Fruit fly (Drosophila melanogaster): ENCODE measurements around the gene hth.

The hth gene

dm6 chr3R:10629973-10630372 is 9.4 kb downstream of the hth start:
- TF ChIP-seq fd96Ca (GFP tag; IDR thresholded peaks at IDR 0.05) (peak; percentile 54; the same call in 2 of the 3 replicates), gl (tag; optimal IDR thresholded peaks at IDR 0.05) (no peak), Pif1B (GFP tag; optimal IDR thresholded peaks at IDR 0.05) (peak; percentile 34), CG34367 (tag; optimal IDR thresholded peaks at IDR 0.05) (peak; percentile 49), Pif1A (GFP tag; optimal IDR thresholded peaks at IDR 0.05) (peak; percentile 42), rn (GFP tag; IDR thresholded peaks at IDR 0.05) (no peak), D1 (tag; optimal IDR thresholded peaks at IDR 0.05) (no peak), Ets98B (GFP tag; IDR thresholded peaks at IDR 0.05) (0 out of 2 replicates have a peak, but pooled peaks have one; percentile 38), CG9948 (tag; optimal IDR thresholded peaks at IDR 0.05) (peak; percentile 47), CG14655 (GFP tag; optimal IDR thresholded peaks at IDR 0.05) (peak; percentile 67), EcR (GFP tag; optimal IDR thresholded peaks at IDR 0.05) (no peak), CG17806 (tag; optimal IDR thresholded peaks at IDR 0.05) (peak; percentile 63), CG8301 (tag; optimal IDR thresholded peaks at IDR 0.05) (peak; percentile 25), CG32121 (GFP tag; IDR thresholded peaks at IDR 0.05) (peak; percentile 12; the same call in 1 of the 2 replicates), CG8159 (tag; optimal IDR thresholded peaks at IDR 0.05) (peak; percentile 51), CG13204 (GFP tag; optimal IDR thresholded peaks at IDR 0.05) (no peak), Snoo (tag; optimal IDR thresholded peaks at IDR 0.05) (peak; percentile 12), CG12605 (GFP tag; IDR thresholded peaks at IDR 0.05) (peak; percentile 34; the same call in 1 of the 2 replicates), CG15710 (tag; optimal IDR thresholded peaks at IDR 0.05) (peak; percentile 43), CG10348 (GFP tag; IDR thresholded peaks at IDR 0.05) (no peak), CG4496 (GFP tag; IDR thresholded peaks at IDR 0.05) (peak; percentile 66; the same call in 1 of the 3 replicates)

- TF ChIP-seq Snoo (tag; optimal IDR thresholded peaks at IDR 0.05) (no peak), CG34367 (tag; optimal IDR thresholded peaks at IDR 0.05) (no peak), CG13204 (GFP tag; optimal IDR thresholded peaks at IDR 0.05) (no peak), CG9948 (tag; optimal IDR thresholded peaks at IDR 0.05) (peak; percentile 13), CG12605 (GFP tag; IDR thresholded peaks at IDR 0.05) (no peak), D1 (tag; optimal IDR thresholded peaks at IDR 0.05) (no peak), CG15710 (tag; optimal IDR thresholded peaks at IDR 0.05) (no peak), CG10348 (GFP tag; IDR thresholded peaks at IDR 0.05) (no peak), CG4496 (GFP tag; IDR thresholded peaks at IDR 0.05) (peak; percentile 66; the same call in 2 of the 3 replicates), EcR (GFP tag; optimal IDR thresholded peaks at IDR 0.05) (no peak), Pif1B (GFP tag; optimal IDR thresholded peaks at IDR 0.05) (no peak), CG8159 (tag; optimal IDR thresholded peaks at IDR 0.05) (peak; percentile 14), gl (tag; optimal IDR thresholded peaks at IDR 0.05) (no peak), fd96Ca (GFP tag; IDR thresholded peaks at IDR 0.05) (no peak), CG17806 (tag; optimal IDR thresholded peaks at IDR 0.05) (peak; percentile 5), Pif1A (GFP tag; optimal IDR thresholded peaks at IDR 0.05) (no peak), CG8301 (tag; optimal IDR thresholded peaks at IDR 0.05) (peak; percentile 2), CG32121 (GFP tag; IDR thresholded peaks at IDR 0.05) (peak; percentile 71; the same call in 1 of the 2 replicates), Ets98B (GFP tag; IDR thresholded peaks at IDR 0.05) (no peak; the same call in 1 of the 2 replicates), rn (GFP tag; IDR thresholded peaks at IDR 0.05) (0 out of 2 replicates have a peak, but pooled peaks have one; percentile 32), CG14655 (GFP tag; optimal IDR thresholded peaks at IDR 0.05) (peak; percentile 23)
These were observed 11.1 kb downstream of the hth start for dm6 chr3R:10628234-10628633.

dm6 chr3R:10626556-10627121 is 12.7 kb downstream of the hth start:
- no peak for TF ChIP-seq Snoo (tag; optimal IDR thresholded peaks at IDR 0.05)
- TF ChIP-seq CG4496 (GFP tag; IDR thresholded peaks at IDR 0.05), result no peak
- no peak for TF ChIP-seq CG8159 (tag; optimal IDR thresholded peaks at IDR 0.05)
- TF ChIP-seq EcR (GFP tag; optimal IDR thresholded peaks at IDR 0.05), result no peak
- TF ChIP-seq gl (tag; optimal IDR thresholded peaks at IDR 0.05), result no peak
- TF ChIP-seq Ets98B (GFP tag; IDR thresholded peaks at IDR 0.05), result no peak
- no peak for TF ChIP-seq D1 (tag; optimal IDR thresholded peaks at IDR 0.05)
- no peak for TF ChIP-seq CG34367 (tag; optimal IDR thresholded peaks at IDR 0.05)
- no peak for TF ChIP-seq CG14655 (GFP tag; optimal IDR thresholded peaks at IDR 0.05)
- TF ChIP-seq CG17806 (tag; optimal IDR thresholded peaks at IDR 0.05), result no peak
- no peak for TF ChIP-seq CG8301 (tag; optimal IDR thresholded peaks at IDR 0.05)
- TF ChIP-seq rn (GFP tag; IDR thresholded peaks at IDR 0.05), result no peak
- no peak for TF ChIP-seq Pif1B (GFP tag; optimal IDR thresholded peaks at IDR 0.05)
- no peak for TF ChIP-seq CG32121 (GFP tag; IDR thresholded peaks at IDR 0.05)
- TF ChIP-seq CG9948 (tag; optimal IDR thresholded peaks at IDR 0.05), result no peak
- no peak for TF ChIP-seq CG10348 (GFP tag; IDR thresholded peaks at IDR 0.05)
- no peak for TF ChIP-seq CG13204 (GFP tag; optimal IDR thresholded peaks at IDR 0.05)
- TF ChIP-seq fd96Ca (GFP tag; IDR thresholded peaks at IDR 0.05), result no peak
- no peak for TF ChIP-seq CG12605 (GFP tag; IDR thresholded peaks at IDR 0.05)
- no peak for TF ChIP-seq CG15710 (tag; optimal IDR thresholded peaks at IDR 0.05)

DNA sequence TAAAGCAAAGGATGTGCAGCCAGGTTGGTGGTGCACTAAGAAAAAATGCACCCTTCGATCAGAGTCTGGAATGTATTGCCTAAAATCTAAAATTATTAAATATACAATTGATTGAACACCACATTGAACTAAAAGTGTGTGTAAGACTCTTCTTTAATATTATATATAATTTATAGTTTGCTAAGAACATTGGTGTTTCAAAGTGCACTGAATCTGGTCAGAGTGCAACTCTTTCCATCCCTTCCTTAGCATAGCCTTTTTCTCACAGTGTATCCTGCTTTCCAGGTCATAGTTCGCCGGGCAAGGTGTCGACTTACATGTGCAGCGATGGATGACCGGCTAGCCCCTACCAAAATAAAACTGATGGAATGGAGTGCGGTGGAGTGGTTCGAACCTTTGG is 13.3 kb downstream of the hth start:
- no peak for TF ChIP-seq CG17806 (tag; optimal IDR thresholded peaks at IDR 0.05)
- no peak for TF ChIP-seq CG9948 (tag; optimal IDR thresholded peaks at IDR 0.05)
- no peak for TF ChIP-seq Snoo (tag; optimal IDR thresholded peaks at IDR 0.05)
- no peak for TF ChIP-seq Ets98B (GFP tag; IDR thresholded peaks at IDR 0.05)
- no peak for TF ChIP-seq CG13204 (GFP tag; optimal IDR thresholded peaks at IDR 0.05)
- no peak for TF ChIP-seq CG8301 (tag; optimal IDR thresholded peaks at IDR 0.05)
- TF ChIP-seq rn (GFP tag; IDR thresholded peaks at IDR 0.05), result no peak
- no peak for TF ChIP-seq CG15710 (tag; optimal IDR thresholded peaks at IDR 0.05)
- TF ChIP-seq Pif1B (GFP tag; optimal IDR thresholded peaks at IDR 0.05), result no peak
- TF ChIP-seq CG32121 (GFP tag; IDR thresholded peaks at IDR 0.05), result no peak
- TF ChIP-seq CG10348 (GFP tag; IDR thresholded peaks at IDR 0.05), result no peak
- no peak for TF ChIP-seq CG4496 (GFP tag; IDR thresholded peaks at IDR 0.05)
- TF ChIP-seq Pif1A (GFP tag; optimal IDR thresholded peaks at IDR 0.05), result no peak
- TF ChIP-seq CG8159 (tag; optimal IDR thresholded peaks at IDR 0.05), result no peak
- TF ChIP-seq D1 (tag; optimal IDR thresholded peaks at IDR 0.05), result no peak
- no peak for TF ChIP-seq fd96Ca (GFP tag; IDR thresholded peaks at IDR 0.05)
- no peak for TF ChIP-seq CG14655 (GFP tag; optimal IDR thresholded peaks at IDR 0.05)
- TF ChIP-seq CG12605 (GFP tag; IDR thresholded peaks at IDR 0.05), result no peak
- no peak for TF ChIP-seq gl (tag; optimal IDR thresholded peaks at IDR 0.05)

Measured in whole organism, pupa.